Fruit fly (Drosophila melanogaster) whole organism: ENCODE data around the gene CG13887.

Source experiments
- CG8478 ChIP-seq: fragments of >200 bp; optimal IDR thresholded peaks from 2 replicates; lab custom pipeline; 2018; ENCODE audit warnings: inconsistent platforms
- Dll ChIP-seq: fragments of >200 bp; optimal IDR thresholded peaks from 2 replicates; lab custom pipeline; 2017
- EcR ChIP-seq, 2 experiments: fragments of >200 bp; optimal IDR thresholded peaks; 2 replicates each; lab custom pipeline; 2017; ENCODE audit warnings: missing biosample characterization in 2 of 2, missing genetic modification characterization in 2 of 2, missing genetic modification reagents in 2 of 2
- pan ChIP-seq: fragments of >200 bp; optimal IDR thresholded peaks from 2 replicates; lab custom pipeline; 2017
- psq ChIP-seq: fragments of >200 bp; optimal IDR thresholded peaks from 2 replicates; lab custom pipeline; 2017
- usp ChIP-seq: fragments of >200 bp; optimal IDR thresholded peaks from 2 replicates; lab custom pipeline; 2017; ENCODE audit warnings: missing biosample characterization, missing genetic modification characterization, mixed read lengths

DNA sequence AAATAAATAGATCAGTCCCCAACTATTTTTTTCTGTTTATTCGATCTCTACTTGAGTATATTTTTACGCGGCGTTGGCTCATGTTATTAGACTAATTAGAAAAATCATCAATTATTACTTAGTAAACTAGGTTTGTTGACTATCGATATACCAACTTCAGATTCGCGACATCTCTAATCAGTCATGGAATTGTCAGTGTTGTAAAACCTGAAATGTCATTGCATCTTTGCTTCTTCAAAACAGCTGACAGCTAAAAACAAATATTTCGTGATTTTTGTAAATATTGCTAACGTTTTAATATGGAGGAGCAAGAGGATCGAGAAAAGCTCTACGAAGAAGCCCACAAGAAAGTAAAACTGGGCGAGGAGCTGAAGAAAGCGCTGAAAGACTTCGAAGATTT, 3.8 kb upstream of the CG13887 start, which contains the start of gene CG42553:
- TF ChIP-seq CG8478 (lab: Kevin White, UChicago) (no peak), psq (lab: Kevin White, UChicago) (no peak), usp (GFP tag; lab: Kevin White, UChicago) (no peak), Dll (lab: Kevin White, UChicago) (no peak), EcR (GFP tag; optimal IDR thresholded peaks at IDR 0.05; lab: Kevin White, UChicago) (no peak), pan (lab: Kevin White, UChicago) (no peak)
